Worm (Caenorhabditis elegans) whole organism, L4 larva: ENCODE measurements around the gene F54D8.10.

Experiments
- D1046.2 ChIP-seq: fragments of 200-800 bp; sonication (Bioruptor generic); IDR thresholded peaks from 2 replicates; pipeline ENCODE4 v1.3.6; 2022; ENCODE audit warnings: missing genetic modification characterization, missing compliant biosample characterization
- F26F4.8 ChIP-seq: fragments of 200-800 bp; sonication (Bioruptor generic); conservative IDR thresholded peaks from 2 replicates; pipeline ENCODE4 v1.3.6; 2022; ENCODE audit warnings: missing genetic modification characterization, missing compliant biosample characterization
- R02D3.7 ChIP-seq: fragments of 150-350 bp; sonication (generic microtip); optimal IDR thresholded peaks from 3 replicates; lab custom pipeline; 2014; ENCODE audit warnings: missing biosample characterization, missing genetic modification characterization
- Y75B8A.6 ChIP-seq: fragments of 200-800 bp; sonication (Bioruptor generic); IDR thresholded peaks from 2 replicates; pipeline ENCODE4 v1.3.6; 2022; ENCODE audit warnings: missing genetic modification reagents, missing genetic modification characterization, missing compliant biosample characterization
- aha-1 ChIP-seq: fragments of 150-350 bp; peaks from one replicate; lab custom pipeline; 2014; ENCODE audit warnings: missing biosample characterization, missing genetic modification characterization
- aly-2 ChIP-seq: sonication (generic microtip); optimal IDR thresholded peaks from 2 replicates; lab custom pipeline; 2018; ENCODE audit warnings: missing biosample characterization, missing genetic modification characterization
- attf-4 ChIP-seq: sonication (generic microtip); optimal IDR thresholded peaks from 3 replicates; lab custom pipeline; 2017; ENCODE audit warnings: missing biosample characterization, missing genetic modification characterization
- ceh-20 ChIP-seq: fragments of 200-800 bp; sonication (Bioruptor generic); IDR thresholded peaks from 2 replicates; pipeline ENCODE4 v1.3.6; 2022; ENCODE audit warnings: missing genetic modification reagents, missing genetic modification characterization, missing compliant biosample characterization
- ceh-44 ChIP-seq: fragments of 200-800 bp; sonication (Bioruptor generic); IDR thresholded peaks from 2 replicates; pipeline ENCODE4 v1.3.6; 2022; ENCODE audit warnings: missing genetic modification reagents, missing genetic modification characterization, missing compliant biosample characterization
- ces-1 ChIP-seq: fragments of 150-350 bp; sonication (generic microtip); optimal IDR thresholded peaks from 4 replicates; lab custom pipeline; 2014; ENCODE audit warnings: missing biosample characterization, missing genetic modification reagents, missing genetic modification characterization
- ctbp-1 ChIP-seq: fragments of 200-800 bp; sonication (Bioruptor generic); IDR thresholded peaks from 2 replicates; pipeline ENCODE4 v1.3.6; 2022; ENCODE audit warnings: missing genetic modification reagents, missing genetic modification characterization, missing compliant biosample characterization
- daf-12 ChIP-seq: fragments of 150-350 bp; optimal IDR thresholded peaks from 2 replicates; lab custom pipeline; 2014; ENCODE audit warnings: missing biosample characterization, missing genetic modification reagents, missing genetic modification characterization
- daf-16 ChIP-seq, 3 experiments: sonication (generic microtip); optimal IDR thresholded peaks; 2 replicates each; lab custom pipeline; 2016 to 2017; ENCODE audit warnings: missing genetic modification characterization in 3 of 3, missing genetic modification reagents in 3 of 3, mild to moderate bottlenecking in 2 of 3, missing compliant biosample characterization in 2 of 3, missing biosample characterization in 1 of 3, moderate library complexity in 1 of 3
- dmd-6 ChIP-seq: fragments of 200-800 bp; sonication (Bioruptor generic); IDR thresholded peaks from 2 replicates; pipeline ENCODE4 v1.3.6; 2022; ENCODE audit warnings: missing genetic modification reagents, missing genetic modification characterization, missing compliant biosample characterization
- dmd-8 ChIP-seq: fragments of 200-800 bp; sonication (Bioruptor generic); IDR thresholded peaks from 2 replicates; pipeline ENCODE4 v1.3.6; 2022; ENCODE audit warnings: missing genetic modification characterization, missing compliant biosample characterization
- dpl-1 ChIP-seq: fragments of 150-350 bp; optimal IDR thresholded peaks from 2 replicates; lab custom pipeline; 2014; ENCODE audit warnings: missing biosample characterization, missing genetic modification reagents, missing genetic modification characterization
- egl-43 ChIP-seq: fragments of 200-800 bp; sonication (Bioruptor generic); IDR thresholded peaks from 2 replicates; pipeline ENCODE4 v1.3.6; 2022; ENCODE audit warnings: missing genetic modification reagents, missing genetic modification characterization, missing compliant biosample characterization
- hif-1 ChIP-seq, 2 experiments: sonication (generic microtip); optimal IDR thresholded peaks; 2 replicates each; lab custom pipeline; 2016 to 2017; ENCODE audit warnings: missing compliant biosample characterization in 2 of 2, missing genetic modification characterization in 2 of 2, missing genetic modification reagents in 2 of 2, missing genotype in 2 of 2, mild to moderate bottlenecking in 1 of 2
- hlh-11 ChIP-seq: fragments of 200-800 bp; sonication (Bioruptor generic); optimal IDR thresholded peaks from 2 replicates; lab custom pipeline; 2018; ENCODE audit warnings: mild to moderate bottlenecking, missing genetic modification characterization, missing compliant biosample characterization
- hlh-30 ChIP-seq: sonication (generic microtip); optimal IDR thresholded peaks from 2 replicates; lab custom pipeline; 2017; ENCODE audit warnings: antibody characterized with exemption, mild to moderate bottlenecking, missing genetic modification characterization, missing compliant biosample characterization; ENCODE audit not compliant: insufficient read depth
- jun-1 ChIP-seq: fragments of 150-350 bp; optimal IDR thresholded peaks from 2 replicates; lab custom pipeline; 2014; ENCODE audit warnings: missing biosample characterization, missing genetic modification reagents, missing genetic modification characterization
- lin-13 ChIP-seq: fragments of 150-350 bp; optimal IDR thresholded peaks from 2 replicates; lab custom pipeline; 2014; ENCODE audit warnings: missing biosample characterization, missing genetic modification reagents, missing genetic modification characterization
- lin-38 ChIP-seq: fragments of 200-800 bp; sonication (Bioruptor generic); IDR thresholded peaks from 2 replicates; pipeline ENCODE4 v1.3.6; 2022; ENCODE audit warnings: missing genetic modification reagents, missing genetic modification characterization, missing compliant biosample characterization
- lir-3 ChIP-seq: sonication (generic microtip); optimal IDR thresholded peaks from 2 replicates; lab custom pipeline; 2016; ENCODE audit warnings: mild to moderate bottlenecking, missing genetic modification characterization, missing compliant biosample characterization
- lsy-2 ChIP-seq, 2 experiments: fragments of 150-350 bp in 1 of 2; sonication (generic microtip) in 1 of 2; optimal IDR thresholded peaks; 2 replicates each; lab custom pipeline; 2014 to 2017; ENCODE audit warnings: missing biosample characterization in 2 of 2, missing genetic modification characterization in 2 of 2
- madf-9 ChIP-seq: fragments of 200-800 bp; sonication (Bioruptor generic); conservative IDR thresholded peaks from 2 replicates; pipeline ENCODE4 v1.3.6; 2022; ENCODE audit warnings: missing genetic modification reagents, missing genetic modification characterization, missing compliant biosample characterization
- mdl-1 ChIP-seq, 2 experiments: fragments of 150-350 bp in 1 of 2; sonication (generic microtip) in 1 of 2; optimal IDR thresholded peaks; 2 replicates each; lab custom pipeline; 2014 to 2017; ENCODE audit warnings: missing biosample characterization in 2 of 2, missing genetic modification characterization in 2 of 2
- mxl-3 ChIP-seq: fragments of 200-800 bp; sonication (Bioruptor generic); optimal IDR thresholded peaks from 2 replicates; lab custom pipeline; 2018; ENCODE audit warnings: mild to moderate bottlenecking, missing genetic modification characterization, missing compliant biosample characterization
- nhr-11 ChIP-seq: fragments of 150-350 bp; optimal IDR thresholded peaks from 2 replicates; lab custom pipeline; 2014; ENCODE audit warnings: missing biosample characterization, missing genetic modification characterization
- nhr-28 ChIP-seq: fragments of 150-350 bp; optimal IDR thresholded peaks from 2 replicates; lab custom pipeline; 2014; ENCODE audit warnings: missing biosample characterization, missing genetic modification characterization
- nhr-41 ChIP-seq: fragments of 200-800 bp; sonication (Bioruptor generic); IDR thresholded peaks from 2 replicates; pipeline ENCODE4 v1.3.6; 2022; ENCODE audit warnings: missing genetic modification reagents, missing genetic modification characterization, missing compliant biosample characterization
- nhr-48 ChIP-seq: sonication (generic microtip); optimal IDR thresholded peaks from 2 replicates; lab custom pipeline; 2016; ENCODE audit warnings: mild to moderate bottlenecking, missing genetic modification characterization, missing compliant biosample characterization
- nhr-6 ChIP-seq: fragments of 150-350 bp; optimal IDR thresholded peaks from 2 replicates; lab custom pipeline; 2014; ENCODE audit warnings: missing biosample characterization, missing genetic modification characterization
- nhr-77 ChIP-seq: fragments of 150-350 bp; optimal IDR thresholded peaks from 2 replicates; lab custom pipeline; 2014; ENCODE audit warnings: missing biosample characterization, missing genetic modification characterization
- php-3 ChIP-seq: fragments of 200-800 bp; sonication (Bioruptor generic); IDR thresholded peaks from 2 replicates; pipeline ENCODE4 v1.3.6; 2022; ENCODE audit warnings: missing genetic modification reagents, missing genetic modification characterization, missing compliant biosample characterization
- rbr-2 ChIP-seq: sonication (generic microtip); optimal IDR thresholded peaks from 2 replicates; lab custom pipeline; 2016; ENCODE audit warnings: missing genotype, missing genetic modification characterization, missing compliant biosample characterization
- sdz-12 ChIP-seq: fragments of 200-800 bp; sonication (Bioruptor generic); optimal IDR thresholded peaks from 2 replicates; lab custom pipeline; 2018; ENCODE audit warnings: mild to moderate bottlenecking, missing genetic modification characterization, missing compliant biosample characterization
- spr-3 ChIP-seq: fragments of 200-800 bp; sonication (Bioruptor generic); optimal IDR thresholded peaks from 2 replicates; lab custom pipeline; 2018; ENCODE audit warnings: mild to moderate bottlenecking, missing genetic modification characterization, missing compliant biosample characterization
- tra-1 ChIP-seq: fragments of 200-800 bp; sonication (Bioruptor generic); IDR thresholded peaks from 2 replicates; pipeline ENCODE4 v1.3.6; 2022; ENCODE audit warnings: missing genetic modification reagents, missing genetic modification characterization, missing compliant biosample characterization
- unc-130 ChIP-seq: sonication (generic microtip); optimal IDR thresholded peaks from 2 replicates; lab custom pipeline; 2016; ENCODE audit warnings: missing genetic modification reagents, missing genetic modification characterization, missing compliant biosample characterization
- unc-62 ChIP-seq, 3 experiments: fragments of 150-350 bp in 1 of 3; sonication (generic microtip); optimal IDR thresholded peaks in 2 of 3; peaks in 1 of 3; 1 replicate in 1 of 3; 2 replicates in 2 of 3; lab custom pipeline; 2014 to 2017; ENCODE audit warnings: missing biosample characterization in 3 of 3, missing genetic modification characterization in 3 of 3, missing genetic modification reagents in 3 of 3, missing genotype in 1 of 3
- zag-1 ChIP-seq: fragments of 150-350 bp; optimal IDR thresholded peaks from 2 replicates; lab custom pipeline; 2014; ENCODE audit warnings: missing biosample characterization, missing genetic modification characterization
- zip-2 ChIP-seq: fragments of 150-350 bp; optimal IDR thresholded peaks from 2 replicates; lab custom pipeline; 2014; ENCODE audit warnings: missing biosample characterization, missing genetic modification characterization

The F54D8.10 gene

ce11 chrIII:5096741-5097140 is 2.1 kb downstream of the F54D8.10 start:
- TF ChIP-seq nhr-77 (tag; lab: Kevin White, UChicago) = no peak
- TF ChIP-seq lir-3 (tag; lab: Kevin White, UChicago) = no peak
- 0 out of 2 replicates have a peak, but pooled peaks have one; percentile 10 for TF ChIP-seq ceh-20 (GFP tag; lab: Robert Waterston, UW)
- TF ChIP-seq spr-3 (GFP tag; lab: Kevin White, UChicago) = no peak
- no peak for TF ChIP-seq jun-1
- TF ChIP-seq nhr-28 (tag; lab: Kevin White, UChicago) = peak; percentile 63
- peak; percentile 85 for TF ChIP-seq mxl-3 (GFP tag; lab: Kevin White, UChicago)
- TF ChIP-seq hlh-11 (tag; lab: Kevin White, UChicago) = peak; percentile 35
- TF ChIP-seq dmd-6 (GFP tag; lab: Robert Waterston, UW) = peak; percentile 40
- peak; percentile 48 for TF ChIP-seq nhr-48 (tag; lab: Kevin White, UChicago)
- peak; percentile 7 for TF ChIP-seq hlh-30 (tag; lab: Kevin White, UChicago)
- no peak for TF ChIP-seq daf-12 (tag; lab: Kevin White, UChicago)
- TF ChIP-seq Y75B8A.6 (GFP tag; lab: Robert Waterston, UW) = no peak
- peak in 1 of 2 experiments; percentile 69 for TF ChIP-seq mdl-1 (tag; optimal IDR thresholded peaks at IDR 0.05; lab: Kevin White, UChicago)

- no peak for TF ChIP-seq F26F4.8 (GFP tag; lab: Robert Waterston, UW)
- no peak for TF ChIP-seq zag-1 (tag; lab: Kevin White, UChicago)
- TF ChIP-seq aha-1 (tag; lab: Kevin White, UChicago) = peak; percentile 92
- no peak for TF ChIP-seq php-3 (GFP tag; lab: Robert Waterston, UW)
- TF ChIP-seq attf-4 (tag; lab: Kevin White, UChicago) = no peak
Observed at ce11 chrIII:5098740-5099276, 4.2 kb downstream of the F54D8.10 start.

- TF ChIP-seq unc-62 (GFP tag; optimal IDR thresholded peaks at IDR 0.05 in 1 of 2; lab: Kevin White, UChicago) (peak in 1 of 2 experiments; percentile 60), unc-62 (tag; optimal IDR thresholded peaks at IDR 0.05; lab: Kevin White, UChicago) (no peak), nhr-48 (tag; lab: Kevin White, UChicago) (peak; percentile 26), hif-1 (tag; optimal IDR thresholded peaks at IDR 0.05; lab: Kevin White, UChicago) (peak; percentile 17 to 57), lir-3 (tag; lab: Kevin White, UChicago) (no peak), aha-1 (tag; lab: Kevin White, UChicago) (peak; percentile 5)
Observed at ce11 chrIII:5099500-5099899, 4.9 kb downstream of the F54D8.10 start.

ce11 chrIII:5102616-5103015 is 8.0 kb downstream of the F54D8.10 start, which contains the start of gene F54D8.6:
Gene F54D8.6 (plus strand): TSS chrIII:5102985.
- TF ChIP-seq D1046.2 (no peak), unc-130 (peak; percentile 10), nhr-41 (GFP tag; lab: Robert Waterston, UW) (no peak), egl-43 (GFP tag; lab: Robert Waterston, UW) (no peak), nhr-6 (no peak), madf-9 (GFP tag; lab: Robert Waterston, UW) (no peak), nhr-48 (tag; lab: Kevin White, UChicago) (no peak), ceh-44 (GFP tag; lab: Robert Waterston, UW) (no peak), hlh-11 (tag; lab: Kevin White, UChicago) (peak; percentile 5), lin-38 (GFP tag; lab: Robert Waterston, UW) (peak; percentile 91), sdz-12 (GFP tag; lab: Kevin White, UChicago) (no peak), aly-2 (no peak), rbr-2 (tag; lab: Kevin White, UChicago) (no peak), zip-2 (tag; lab: Kevin White, UChicago) (no peak), dmd-8 (no peak), daf-16 (GFP tag; optimal IDR thresholded peaks at IDR 0.05; lab: Kevin White, UChicago) (no peak), daf-16 (tag; optimal IDR thresholded peaks at IDR 0.05; lab: Kevin White, UChicago) (peak; percentile 4), nhr-11 (tag; lab: Kevin White, UChicago) (no peak), lsy-2 (tag; optimal IDR thresholded peaks at IDR 0.05; lab: Kevin White, UChicago) (peak in 1 of 2 experiments; percentile 63), tra-1 (no peak), R02D3.7 (tag; lab: Kevin White, UChicago) (no peak), lin-13 (GFP tag; lab: Kevin White, UChicago) (no peak), ctbp-1 (no peak), dpl-1 (GFP tag; lab: Kevin White, UChicago) (peak; percentile 40), ces-1 (GFP tag; lab: Kevin White, UChicago) (no peak), unc-62 (GFP tag; optimal IDR thresholded peaks at IDR 0.05 in 1 of 2; lab: Kevin White, UChicago) (peak in 1 of 2 experiments; percentile 60), unc-62 (tag; optimal IDR thresholded peaks at IDR 0.05; lab: Kevin White, UChicago) (no peak), lir-3 (tag; lab: Kevin White, UChicago) (no peak)
